Worm (Caenorhabditis elegans): Measurements from ENCODE around the gene C44B7.5.
A peak's percentile ranks its signal among the peaks of the same experiment; 100 is the strongest.

The C44B7.5 gene

ce11 chrII:6835500-6835899, 36.9 kb downstream of the C44B7.5 start (continued):
- TF ChIP-seq set-16 (GFP tag; IDR thresholded peaks at IDR 0.05): no peak
- TF ChIP-seq nhr-102 (tag; optimal IDR thresholded peaks at IDR 0.05): no peak
- TF ChIP-seq madf-5 (GFP tag; IDR thresholded peaks at IDR 0.05): no peak
- TF ChIP-seq ceh-62 (tag; optimal IDR thresholded peaks at IDR 0.05): no peak
- TF ChIP-seq nhr-76 (tag; optimal IDR thresholded peaks at IDR 0.05): no peak
- TF ChIP-seq arid-1 (GFP tag; conservative IDR thresholded peaks at IDR 0.05): no peak
- TF ChIP-seq nhr-10 (tag; optimal IDR thresholded peaks at IDR 0.05): peak; percentile 18
- TF ChIP-seq unc-39 (tag; optimal IDR thresholded peaks at IDR 0.05): no peak
- TF ChIP-seq lin-39 (tag; optimal IDR thresholded peaks at IDR 0.05): no peak
- TF ChIP-seq F44E2.7 (GFP tag; IDR thresholded peaks at IDR 0.05): no peak
- no peak for TF ChIP-seq mxl-3 (GFP tag; optimal IDR thresholded peaks at IDR 0.05)
- no peak for TF ChIP-seq Y75B8A.6 (GFP tag; IDR thresholded peaks at IDR 0.05)
- peak; percentile 28 for TF ChIP-seq mep-1 (tag; optimal IDR thresholded peaks at IDR 0.05)
- no peak for TF ChIP-seq dpl-1 (GFP tag; optimal IDR thresholded peaks at IDR 0.05)
- no peak for TF ChIP-seq T26A8.4 (GFP tag; IDR thresholded peaks at IDR 0.05)
- TF ChIP-seq F10B5.3 (tag; optimal IDR thresholded peaks at IDR 0.05): no peak
- TF ChIP-seq nhr-77 (tag; optimal IDR thresholded peaks at IDR 0.05): no peak
- no peak for TF ChIP-seq ceh-28 (tag; optimal IDR thresholded peaks at IDR 0.05)
- TF ChIP-seq duxl-1 (tag; optimal IDR thresholded peaks at IDR 0.05; ENCODE audit: poor library complexity): no peak
- peak; percentile 92 for TF ChIP-seq aha-1 (tag)
- TF ChIP-seq tra-1 (GFP tag; IDR thresholded peaks at IDR 0.05): 0 out of 2 replicates have a peak, but pooled peaks have one; percentile 47
- TF ChIP-seq F37D6.2 (tag; optimal IDR thresholded peaks at IDR 0.05): no peak
- peak; percentile 11 for TF ChIP-seq mes-2 (tag; optimal IDR thresholded peaks at IDR 0.05; ENCODE audit: poor library complexity, severe bottlenecking)
- TF ChIP-seq aly-2 (tag; optimal IDR thresholded peaks at IDR 0.05): no peak
- no peak for TF ChIP-seq egl-43 (GFP tag; IDR thresholded peaks at IDR 0.05)
- TF ChIP-seq tag-97 (GFP tag; IDR thresholded peaks at IDR 0.05): no peak
- TF ChIP-seq nhr-28 (tag; optimal IDR thresholded peaks at IDR 0.05): peak; percentile 80
- TF ChIP-seq lir-3 (tag; optimal IDR thresholded peaks at IDR 0.05): no peak
- TF ChIP-seq zfp-2 (tag; optimal IDR thresholded peaks at IDR 0.05): no peak
- TF ChIP-seq nhr-6 (tag; optimal IDR thresholded peaks at IDR 0.05): no peak
- TF ChIP-seq F49E8.2 (tag; optimal IDR thresholded peaks at IDR 0.05; ENCODE audit: borderline replicate concordance): no peak
- no peak for TF ChIP-seq ceh-82 (tag; optimal IDR thresholded peaks at IDR 0.05)
- no peak for TF ChIP-seq ZK546.5 (tag; optimal IDR thresholded peaks at IDR 0.05)
- TF ChIP-seq zfp-3 (GFP tag; conservative IDR thresholded peaks at IDR 0.05): no peak
- TF ChIP-seq cey-2 (tag; optimal IDR thresholded peaks at IDR 0.05; ENCODE audit: borderline replicate concordance, insufficient read depth): no peak
- no peak for TF ChIP-seq mdl-1 (tag; optimal IDR thresholded peaks at IDR 0.05)
- TF ChIP-seq zag-1 (tag; optimal IDR thresholded peaks at IDR 0.05): no peak

DNA sequence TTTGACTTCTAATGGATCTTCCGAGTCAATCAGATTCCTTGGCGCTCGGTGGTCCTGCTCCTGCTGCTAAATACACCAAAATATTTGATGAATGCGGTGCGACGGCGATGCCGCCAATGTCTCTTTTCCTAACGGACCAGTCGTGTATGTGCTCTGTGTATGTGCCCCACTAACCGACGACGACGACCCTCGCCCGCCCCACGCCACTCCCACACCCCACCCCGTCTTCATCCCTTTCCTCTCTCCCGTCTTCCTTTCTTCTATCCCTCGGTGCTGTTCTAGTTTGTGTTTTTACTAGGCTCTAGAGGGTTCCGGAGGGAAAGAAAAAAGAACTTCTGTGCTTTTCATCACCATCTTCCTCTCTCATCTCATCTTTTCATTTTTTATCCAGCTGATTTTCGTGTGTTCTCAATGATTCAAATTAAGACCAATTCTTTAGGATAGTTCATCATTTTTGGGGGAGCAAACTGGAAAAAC, 37.8 kb downstream of the C44B7.5 start, which contains the start of gene egl-27:
Gene egl-27, plus strand, starts transcription at position 427 of the 477 bp plus-strand sequence.
- TF ChIP-seq pqm-1 (tag; optimal IDR thresholded peaks at IDR 0.05) (no peak), arid-1 (GFP tag; conservative IDR thresholded peaks at IDR 0.05) (no peak), tra-1 (GFP tag; IDR thresholded peaks at IDR 0.05) (0 out of 2 replicates have a peak, but pooled peaks have one; percentile 42), ceh-44 (GFP tag; IDR thresholded peaks at IDR 0.05) (no peak), ces-1 (GFP tag; optimal IDR thresholded peaks at IDR 0.05) (no peak), mep-1 (tag; optimal IDR thresholded peaks at IDR 0.05) (no peak), hlh-11 (tag; optimal IDR thresholded peaks at IDR 0.05) (peak; percentile 39), mdt-29 (GFP tag; IDR thresholded peaks at IDR 0.05) (no peak), F44E2.7 (GFP tag; IDR thresholded peaks at IDR 0.05) (no peak), tag-97 (GFP tag; IDR thresholded peaks at IDR 0.05) (no peak), lin-1 (GFP tag; IDR thresholded peaks at IDR 0.05) (no peak), hmg-1.1 (GFP tag; IDR thresholded peaks at IDR 0.05) (0 out of 2 replicates have a peak, but pooled peaks have one; percentile 44), cey-2 (tag; optimal IDR thresholded peaks at IDR 0.05; ENCODE audit: borderline replicate concordance, insufficient read depth) (no peak), aha-1 (tag) (no peak), unc-62 (GFP tag; optimal IDR thresholded peaks at IDR 0.05 in 1 of 2) (peak in 1 of 2 experiments; percentile 52), unc-62 (tag; optimal IDR thresholded peaks at IDR 0.05) (no peak), mxl-2 (GFP tag; conservative IDR thresholded peaks at IDR 0.05) (no peak), rbr-2 (tag; optimal IDR thresholded peaks at IDR 0.05) (no peak), F10B5.3 (tag; optimal IDR thresholded peaks at IDR 0.05) (no peak), fos-1 (tag; optimal IDR thresholded peaks at IDR 0.05) (no peak), ceh-62 (tag; optimal IDR thresholded peaks at IDR 0.05) (no peak), lim-7 (GFP tag; IDR thresholded peaks at IDR 0.05) (0 out of 2 replicates have a peak, but pooled peaks have one; percentile 46), fkh-10 (GFP tag; optimal IDR thresholded peaks at IDR 0.05) (no peak), F49E8.2 (tag; optimal IDR thresholded peaks at IDR 0.05; ENCODE audit: borderline replicate concordance) (no peak), set-16 (GFP tag; IDR thresholded peaks at IDR 0.05) (peak; percentile 57), mxl-3 (GFP tag; optimal IDR thresholded peaks at IDR 0.05) (peak; percentile 16), nhr-77 (tag; optimal IDR thresholded peaks at IDR 0.05) (no peak)
